Worm (Caenorhabditis elegans) whole organism, late embryonic: ENCODE results near the gene K06A9.2.

Experiments
- C38D4.7 ChIP-seq: fragments of 200-800 bp; sonication (Bioruptor generic); optimal IDR thresholded peaks from 2 replicates; lab custom pipeline; 2018; ENCODE audit warnings: mild to moderate bottlenecking, missing genetic modification characterization, moderate library complexity, missing compliant biosample characterization
- Y22D7AL.16 ChIP-seq: sonication (generic microtip); optimal IDR thresholded peaks from 2 replicates; lab custom pipeline; 2016; ENCODE audit warnings: missing genetic modification characterization, missing compliant biosample characterization
- ahr-1 ChIP-seq: sonication (generic microtip); optimal IDR thresholded peaks from 2 replicates; lab custom pipeline; 2016; ENCODE audit warnings: missing genetic modification characterization, missing compliant biosample characterization
- ama-1 ChIP-seq: fragments of 150-350 bp; optimal IDR thresholded peaks from 2 replicates; lab custom pipeline; 2014
- ceh-18 ChIP-seq: sonication (generic microtip); optimal IDR thresholded peaks from 2 replicates; lab custom pipeline; 2016; ENCODE audit warnings: missing genetic modification characterization, missing compliant biosample characterization
- ceh-2 ChIP-seq: sonication (generic microtip); optimal IDR thresholded peaks from 2 replicates; lab custom pipeline; 2016; ENCODE audit warnings: missing genotype, missing genetic modification characterization, missing compliant biosample characterization
- ceh-22 ChIP-seq: sonication (generic microtip); optimal IDR thresholded peaks from 2 replicates; lab custom pipeline; 2017; ENCODE audit warnings: missing biosample characterization, missing genetic modification characterization
- ceh-30 ChIP-seq: fragments of 150-350 bp; optimal IDR thresholded peaks from 2 replicates; lab custom pipeline; 2014; ENCODE audit warnings: missing biosample characterization, missing genetic modification characterization
- ceh-34 ChIP-seq: sonication (generic microtip); optimal IDR thresholded peaks from 2 replicates; lab custom pipeline; 2016; ENCODE audit warnings: mild to moderate bottlenecking, missing genetic modification characterization, missing compliant biosample characterization
- ceh-48 ChIP-seq: sonication (generic microtip); optimal IDR thresholded peaks from 2 replicates; lab custom pipeline; 2016; ENCODE audit warnings: missing genetic modification characterization, inconsistent platforms, missing compliant biosample characterization
- ceh-9 ChIP-seq: sonication (generic microtip); optimal IDR thresholded peaks from 2 replicates; lab custom pipeline; 2016; ENCODE audit warnings: mild to moderate bottlenecking, missing genetic modification characterization, inconsistent platforms, missing compliant biosample characterization
- che-1 ChIP-seq: sonication (generic microtip); optimal IDR thresholded peaks from 2 replicates; lab custom pipeline; 2016; ENCODE audit warnings: mild to moderate bottlenecking, missing genetic modification characterization, missing compliant biosample characterization
- dmd-4 ChIP-seq: sonication (generic microtip); optimal IDR thresholded peaks from 2 replicates; lab custom pipeline; 2016; ENCODE audit warnings: borderline replicate concordance, missing genetic modification characterization, missing compliant biosample characterization
- dve-1 ChIP-seq: sonication (generic microtip); optimal IDR thresholded peaks from 2 replicates; lab custom pipeline; 2017; ENCODE audit warnings: antibody characterized with exemption, mild to moderate bottlenecking, missing genetic modification characterization, missing compliant biosample characterization
- hlh-13 ChIP-seq: fragments of 200-800 bp; sonication (Bioruptor generic); optimal IDR thresholded peaks from 2 replicates; lab custom pipeline; 2018; ENCODE audit warnings: mild to moderate bottlenecking, missing genetic modification characterization, missing compliant biosample characterization
- hlh-15 ChIP-seq: sonication (generic microtip); optimal IDR thresholded peaks from 2 replicates; lab custom pipeline; 2016; ENCODE audit warnings: missing genetic modification characterization, missing compliant biosample characterization
- hlh-30 ChIP-seq: sonication (generic microtip); optimal IDR thresholded peaks from 2 replicates; lab custom pipeline; 2017; ENCODE audit warnings: antibody characterized with exemption, missing genetic modification characterization, missing compliant biosample characterization; ENCODE audit not compliant: insufficient read depth
- hlh-6 ChIP-seq: sonication (generic microtip); optimal IDR thresholded peaks from 2 replicates; lab custom pipeline; 2016; ENCODE audit warnings: missing genotype, missing genetic modification characterization, missing compliant biosample characterization
- hlh-8 ChIP-seq: sonication (generic microtip); optimal IDR thresholded peaks from 2 replicates; lab custom pipeline; 2016; ENCODE audit warnings: missing genotype, missing genetic modification characterization, missing compliant biosample characterization
- lin-11 ChIP-seq: fragments of 200-800 bp; sonication (Bioruptor generic); optimal IDR thresholded peaks from 2 replicates; lab custom pipeline; 2018; ENCODE audit warnings: mild to moderate bottlenecking, missing genetic modification characterization, missing compliant biosample characterization
- nhr-11 ChIP-seq: fragments of 150-350 bp; optimal IDR thresholded peaks from 2 replicates; lab custom pipeline; 2014; ENCODE audit warnings: missing biosample characterization, missing genetic modification characterization
- npax-4 ChIP-seq: sonication (generic microtip); optimal IDR thresholded peaks from 2 replicates; lab custom pipeline; 2016; ENCODE audit warnings: missing genetic modification characterization, missing compliant biosample characterization
- odd-2 ChIP-seq: sonication (generic microtip); optimal IDR thresholded peaks from 2 replicates; lab custom pipeline; 2017; ENCODE audit warnings: antibody characterized with exemption, mild to moderate bottlenecking, missing genetic modification characterization, missing compliant biosample characterization
- pag-3 ChIP-seq: sonication (generic microtip); optimal IDR thresholded peaks from 2 replicates; lab custom pipeline; 2016; ENCODE audit warnings: missing compliant biosample characterization, missing genetic modification characterization, borderline replicate concordance
- pax-1 ChIP-seq: fragments of 150-350 bp; optimal IDR thresholded peaks from 2 replicates; lab custom pipeline; 2014; ENCODE audit warnings: missing biosample characterization, missing genetic modification characterization
- pha-2 ChIP-seq: sonication (generic microtip); optimal IDR thresholded peaks from 2 replicates; lab custom pipeline; 2017; ENCODE audit warnings: mild to moderate bottlenecking, missing genetic modification characterization, missing compliant biosample characterization
- pha-4 ChIP-seq: fragments of 150-350 bp; optimal IDR thresholded peaks from 2 replicates; lab custom pipeline; 2018; ENCODE audit warnings: missing biosample characterization, missing genetic modification reagents, missing genetic modification characterization
- sdc-2 ChIP-seq: sonication (generic microtip); optimal IDR thresholded peaks from 2 replicates; lab custom pipeline; 2016; ENCODE audit warnings: missing genotype, missing genetic modification characterization, missing compliant biosample characterization
- sox-2 ChIP-seq: fragments of 200-800 bp; sonication (Bioruptor generic); IDR thresholded peaks from 2 replicates; pipeline ENCODE4 v1.3.6; 2022; ENCODE audit warnings: missing genetic modification reagents, missing genetic modification characterization, missing compliant biosample characterization
- tbx-2 ChIP-seq: sonication (generic microtip); optimal IDR thresholded peaks from 2 replicates; lab custom pipeline; 2016; ENCODE audit warnings: missing genetic modification characterization, missing compliant biosample characterization
- ttx-3 ChIP-seq: sonication (generic microtip); optimal IDR thresholded peaks from 2 replicates; lab custom pipeline; 2016; ENCODE audit warnings: missing genetic modification reagents, missing genetic modification characterization, missing compliant biosample characterization
- unc-3 ChIP-seq, 2 experiments: fragments of 200-800 bp in 1 of 2; sonication (Bioruptor generic) in 1 of 2; sonication (generic microtip) in 1 of 2; conservative IDR thresholded peaks in 1 of 2; optimal IDR thresholded peaks in 1 of 2; 2 replicates each; pipeline versions ENCODE4 v1.3.6 to Lab custom; 2016 to 2022; ENCODE audit warnings: missing compliant biosample characterization in 2 of 2, missing genetic modification characterization in 2 of 2, missing genetic modification reagents in 1 of 2
- unc-42 ChIP-seq: sonication (generic microtip); optimal IDR thresholded peaks from 2 replicates; lab custom pipeline; 2016; ENCODE audit warnings: missing genotype, missing genetic modification characterization, missing compliant biosample characterization

The K06A9.2 gene

ce11 chrX:1512307-1512706, 23.9 kb upstream of the K06A9.2 start:
- TF ChIP-seq Y22D7AL.16 (tag; lab: Kevin White, UChicago) (no peak), sdc-2 (peak; percentile 7)

- TF ChIP-seq ahr-1 (tag; lab: Kevin White, UChicago) (no peak), ceh-48 (tag; lab: Kevin White, UChicago) (no peak), ceh-2 (tag; lab: Kevin White, UChicago) (no peak), pha-4 (no peak), hlh-13 (GFP tag; lab: Kevin White, UChicago) (no peak), ttx-3 (tag; lab: Kevin White, UChicago) (no peak), ceh-9 (tag; lab: Kevin White, UChicago) (no peak), dve-1 (no peak)
- TF ChIP-seq, all 69 proteins: peak for 0
Observed at ce11 chrX:1513153-1513552, 23.0 kb upstream of the K06A9.2 start.

DNA sequence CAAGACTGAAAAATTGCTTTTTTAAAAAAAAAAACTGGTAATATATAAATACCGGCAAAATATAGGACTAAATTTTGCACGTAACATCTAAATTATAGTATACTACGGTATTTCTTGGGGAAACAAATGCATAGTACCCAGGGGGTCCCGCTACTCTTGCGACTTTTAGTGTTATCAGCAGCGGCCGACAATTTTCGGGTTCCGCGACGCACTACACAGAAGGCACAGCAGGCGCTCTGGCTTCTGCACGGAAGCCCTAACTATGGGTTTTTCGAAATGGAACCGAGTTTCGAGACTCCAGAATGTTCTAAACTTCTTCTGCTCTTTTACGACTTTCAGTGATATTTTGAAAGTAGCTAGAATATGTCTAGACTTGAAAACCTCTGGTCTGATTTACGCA, 19.6 kb upstream of the K06A9.2 start:
- TF ChIP-seq sdc-2 (no peak), ceh-22 (tag; lab: Kevin White, UChicago) (no peak), pha-4 (no peak), hlh-8 (no peak), unc-42 (tag; lab: Kevin White, UChicago) (no peak), tbx-2 (tag; lab: Kevin White, UChicago) (no peak), hlh-15 (tag; lab: Kevin White, UChicago) (no peak), ama-1 (lab: Kevin White, UChicago) (no peak), sox-2 (no peak), ceh-34 (tag; lab: Kevin White, UChicago) (no peak), che-1 (tag; lab: Kevin White, UChicago) (no peak), pag-3 (tag; lab: Kevin White, UChicago) (no peak), ceh-30 (tag; lab: Kevin White, UChicago) (no peak), nhr-11 (no peak), npax-4 (tag; lab: Kevin White, UChicago) (no peak), lin-11 (tag; lab: Kevin White, UChicago) (no peak), odd-2 (no peak), pha-2 (tag; lab: Kevin White, UChicago) (no peak)
- TF ChIP-seq, all 69 proteins: peak for 0

- TF ChIP-seq unc-3 (GFP tag; conservative IDR thresholded peaks at IDR 0.05; lab: Robert Waterston, UW) (no peak), unc-3 (tag; optimal IDR thresholded peaks at IDR 0.05; lab: Kevin White, UChicago) (no peak), hlh-6 (tag; lab: Kevin White, UChicago) (peak; percentile 48), odd-2 (no peak), pha-2 (tag; lab: Kevin White, UChicago) (peak; percentile 37), ceh-18 (tag; lab: Kevin White, UChicago) (peak; percentile 2), sdc-2 (peak; percentile 45), hlh-8 (no peak)
- TF ChIP-seq, all 69 proteins: peak for 4
Observed at ce11 chrX:1517519-1517918, 18.6 kb upstream of the K06A9.2 start.

DNA sequence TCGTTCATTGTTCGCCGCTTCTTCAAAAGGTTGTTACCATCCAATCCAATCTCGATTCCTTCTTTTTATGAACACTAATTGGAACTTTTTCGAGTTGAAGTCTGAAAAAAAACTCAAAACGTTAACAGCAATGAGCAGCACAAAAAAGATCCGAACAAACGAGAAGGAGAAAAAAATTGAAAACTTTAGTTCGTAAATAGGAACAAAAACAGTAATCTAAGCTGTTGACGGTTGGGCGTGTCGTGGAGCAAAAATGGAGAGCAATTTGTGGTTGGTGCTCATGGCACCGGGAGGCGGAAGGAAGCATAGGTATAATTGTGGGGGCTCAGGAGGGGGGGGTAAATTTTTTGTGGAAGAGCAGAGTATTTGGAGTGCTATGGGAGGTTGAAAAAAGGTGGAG, 14.8 kb upstream of the K06A9.2 start, which contains the start of gene toca-1:
toca-1 (minus strand) TSS at position 101 of the 400 bp plus-strand sequence.
- TF ChIP-seq pax-1 (tag; lab: Kevin White, UChicago) = no peak
- no peak for TF ChIP-seq dmd-4 (tag; lab: Kevin White, UChicago)
- no peak for TF ChIP-seq hlh-30 (tag; lab: Kevin White, UChicago)
- no peak for TF ChIP-seq sox-2
- TF ChIP-seq ceh-2 (tag; lab: Kevin White, UChicago) = no peak
- TF ChIP-seq ama-1 (lab: Kevin White, UChicago) = no peak
- no peak for TF ChIP-seq C38D4.7
- no peak for TF ChIP-seq ceh-48 (tag; lab: Kevin White, UChicago)
- no peak for TF ChIP-seq hlh-8
